Worm (Caenorhabditis elegans) whole organism, L2 larva: Measurements from ENCODE around the gene glb-2.

Experiments used
- egl-27 ChIP-seq: sonication (generic microtip); optimal IDR thresholded peaks from 3 replicates; lab custom pipeline; 2017; ENCODE audit warnings: missing biosample characterization, missing genetic modification reagents, missing genetic modification characterization
- elt-1 ChIP-seq: fragments of 150-350 bp; optimal IDR thresholded peaks from 2 replicates; lab custom pipeline; 2014; ENCODE audit warnings: missing biosample characterization, missing genetic modification characterization
- lin-13 ChIP-seq: fragments of 150-350 bp; optimal IDR thresholded peaks from 2 replicates; lab custom pipeline; 2014; ENCODE audit warnings: missing biosample characterization, missing genetic modification reagents, missing genetic modification characterization
- lin-39 ChIP-seq: fragments of 150-350 bp; optimal IDR thresholded peaks from 2 replicates; lab custom pipeline; 2014; ENCODE audit warnings: missing biosample characterization, missing genetic modification reagents, missing genetic modification characterization
- lsy-2 ChIP-seq, 2 experiments: fragments of 150-350 bp in 1 of 2; sonication (generic microtip) in 1 of 2; optimal IDR thresholded peaks; 2 replicates each; lab custom pipeline; 2014 to 2017; ENCODE audit warnings: missing biosample characterization in 2 of 2, missing genetic modification characterization in 2 of 2
- mdl-1 ChIP-seq, 2 experiments: fragments of 150-350 bp in 1 of 2; sonication (generic microtip) in 1 of 2; optimal IDR thresholded peaks; 2 replicates each; lab custom pipeline; 2017; ENCODE audit warnings: missing biosample characterization in 2 of 2, missing genetic modification characterization in 2 of 2
- nhr-11 ChIP-seq: fragments of 150-350 bp; optimal IDR thresholded peaks from 2 replicates; lab custom pipeline; 2014; ENCODE audit warnings: missing biosample characterization, missing genetic modification characterization
- nhr-6 ChIP-seq: fragments of 150-350 bp; optimal IDR thresholded peaks from 2 replicates; lab custom pipeline; 2014; ENCODE audit warnings: missing biosample characterization, missing genetic modification characterization
- unc-62 ChIP-seq: fragments of 150-350 bp; optimal IDR thresholded peaks from 2 replicates; lab custom pipeline; 2014; ENCODE audit warnings: missing biosample characterization, missing genetic modification reagents, missing genetic modification characterization

ce11 chrIV:7212769-7213168 lies 50.3 kb downstream of the glb-2 start:
- TF ChIP-seq nhr-11 (tag; lab: Kevin White, UChicago) (no peak), nhr-6 (tag; lab: Kevin White, UChicago) (no peak), lin-13 (no peak), egl-27 (no peak), lsy-2 (tag; optimal IDR thresholded peaks at IDR 0.05; lab: Kevin White, UChicago) (no peak), elt-1 (tag; lab: Kevin White, UChicago) (no peak), mdl-1 (tag; optimal IDR thresholded peaks at IDR 0.05; lab: Kevin White, UChicago) (no peak), unc-62 (GFP tag; lab: Kevin White, UChicago) (no peak), lin-39 (tag; lab: Kevin White, UChicago) (no peak)
